Worm (Caenorhabditis elegans) whole organism, young adult: Measurements from ENCODE around the gene fip-7.
"Not testable (repeated sequence)": the region's sequence is repeated elsewhere in the genome, so short reads cannot be mapped to it uniquely, and the experiment has no call there.

ENCODE experiments used
- B0035.1 ChIP-seq: sonication (generic microtip); optimal IDR thresholded peaks from 2 replicates; lab custom pipeline; 2016; ENCODE audit warnings: missing genetic modification characterization, mild to moderate bottlenecking, missing compliant biosample characterization, missing genotype, missing genetic modification reagents
- F55B11.4 ChIP-seq: sonication (generic microtip); optimal IDR thresholded peaks from 2 replicates; lab custom pipeline; 2016; ENCODE audit warnings: missing compliant biosample characterization, missing genetic modification characterization, borderline replicate concordance; ENCODE audit not compliant: insufficient read depth
- ceh-100 ChIP-seq: fragments of 200-800 bp; sonication (Bioruptor generic); IDR thresholded peaks from 2 replicates; pipeline ENCODE4 v1.3.6; 2022; ENCODE audit warnings: missing genetic modification reagents, missing genetic modification characterization, missing compliant biosample characterization
- dox-1 ChIP-seq: fragments of 200-800 bp; sonication (Bioruptor generic); IDR thresholded peaks from 2 replicates; pipeline ENCODE4 v1.3.6; 2022; ENCODE audit warnings: missing genetic modification reagents, missing genetic modification characterization, missing compliant biosample characterization
- unc-62 ChIP-seq: fragments of 150-350 bp; optimal IDR thresholded peaks from 2 replicates; lab custom pipeline; 2014; ENCODE audit warnings: missing biosample characterization, missing genetic modification reagents, missing genetic modification characterization

DNA sequence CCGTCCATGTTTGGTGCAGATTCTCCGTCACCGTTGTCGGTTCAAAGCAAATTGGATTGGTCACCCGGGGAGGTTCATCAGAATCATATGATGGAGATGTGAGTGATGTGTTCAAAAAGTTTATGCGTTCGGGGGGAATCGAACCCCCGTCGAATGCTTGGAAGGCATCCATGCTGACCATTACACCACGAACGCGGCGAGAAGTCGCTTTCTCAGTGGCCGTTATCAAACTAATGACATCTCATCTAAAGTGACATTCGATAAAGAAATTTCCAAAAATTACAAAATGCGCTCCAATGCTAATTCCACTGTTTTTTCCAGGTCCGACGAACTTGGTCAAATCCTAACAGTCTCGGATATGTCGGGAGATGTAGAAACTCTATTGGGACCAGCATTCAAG, 44.7 kb downstream of the fip-7 start:
- TF ChIP-seq unc-62 (GFP tag; lab: Kevin White, UChicago); F55B11.4; B0035.1 (tag; lab: Kevin White, UChicago); ceh-100 (GFP tag; lab: Robert Waterston, UW); dox-1 (GFP tag; lab: Robert Waterston, UW): not testable (repeated sequence)
